Worm (Caenorhabditis elegans) whole organism, L1 larva: ENCODE results near the gene K05D4.9.

Experiments
- blmp-1 ChIP-seq: fragments of 150-350 bp; optimal IDR thresholded peaks from 2 replicates; lab custom pipeline; 2014; ENCODE audit warnings: missing biosample characterization, missing genetic modification characterization
- ceh-88 ChIP-seq: fragments of 200-800 bp; sonication (Bioruptor generic); IDR thresholded peaks from 2 replicates; pipeline ENCODE4 v1.3.6; 2022; ENCODE audit warnings: missing genetic modification characterization, missing compliant biosample characterization
- dpl-1 ChIP-seq, 3 experiments: fragments of 150-350 bp in 2 of 3; sonication (generic microtip) in 1 of 3; optimal IDR thresholded peaks; 2 replicates each; lab custom pipeline; 2014 to 2017; ENCODE audit warnings: missing biosample characterization in 3 of 3, missing genetic modification characterization in 3 of 3, missing genetic modification reagents in 3 of 3
- elt-2 ChIP-seq: sonication (generic microtip); optimal IDR thresholded peaks from 2 replicates; lab custom pipeline; 2016; ENCODE audit warnings: missing genetic modification characterization, mild to moderate bottlenecking, inconsistent platforms, missing compliant biosample characterization, missing genetic modification reagents
- sptf-1 ChIP-seq: fragments of 150-350 bp; optimal IDR thresholded peaks from 2 replicates; lab custom pipeline; 2014; ENCODE audit warnings: missing biosample characterization, missing genetic modification characterization
- sup-37 ChIP-seq: fragments of 200-800 bp; sonication (Bioruptor generic); optimal IDR thresholded peaks from 2 replicates; lab custom pipeline; 2018; ENCODE audit warnings: mild to moderate bottlenecking, missing genetic modification characterization, missing compliant biosample characterization

- TF ChIP-seq elt-2 (no peak), blmp-1 (tag; lab: Kevin White, UChicago) (no peak), sptf-1 (no peak), ceh-88 (GFP tag; lab: Robert Waterston, UW) (no peak), dpl-1 (GFP tag; optimal IDR thresholded peaks at IDR 0.05; lab: Kevin White, UChicago) (no peak), sup-37 (no peak)
Measured at ce11 chrV:16195379-16195778, 23.8 kb upstream of the K05D4.9 start, which contains the start of gene rabr-3.
